Worm (Caenorhabditis elegans) whole organism, young adult: ENCODE data around the gene ceeh-1.

Experiments used
- B0336.3 ChIP-seq: fragments of 200-800 bp; sonication (Bioruptor generic); IDR thresholded peaks from 2 replicates; pipeline ENCODE4 v1.3.6; 2022; ENCODE audit warnings: missing genetic modification characterization, missing compliant biosample characterization
- ceh-91 ChIP-seq: fragments of 200-800 bp; sonication (Bioruptor generic); IDR thresholded peaks from 2 replicates; pipeline ENCODE4 v1.3.6; 2022; ENCODE audit warnings: missing genetic modification reagents, missing genetic modification characterization, missing compliant biosample characterization
- dpl-1 ChIP-seq: fragments of 150-350 bp; optimal IDR thresholded peaks from 2 replicates; lab custom pipeline; 2014; ENCODE audit warnings: missing biosample characterization, missing genetic modification reagents, missing genetic modification characterization
- madf-3 ChIP-seq: fragments of 200-800 bp; sonication (Bioruptor generic); IDR thresholded peaks from 2 replicates; pipeline ENCODE4 v1.3.6; 2022; ENCODE audit warnings: missing genetic modification reagents, missing genetic modification characterization, missing compliant biosample characterization
- mcd-1 ChIP-seq: fragments of 200-800 bp; sonication (Bioruptor generic); IDR thresholded peaks from 2 replicates; pipeline ENCODE4 v1.3.6; 2022; ENCODE audit warnings: missing genetic modification reagents, missing genetic modification characterization, missing compliant biosample characterization
- mes-4 ChIP-seq: sonication (generic microtip); optimal IDR thresholded peaks from 2 replicates; lab custom pipeline; 2016; ENCODE audit warnings: missing genotype, missing genetic modification characterization, missing compliant biosample characterization
- tlf-1 ChIP-seq: fragments of 200-800 bp; sonication (Bioruptor generic); optimal IDR thresholded peaks from 2 replicates; lab custom pipeline; 2018; ENCODE audit warnings: mild to moderate bottlenecking, missing genetic modification characterization, missing compliant biosample characterization
- xnd-1 ChIP-seq: sonication (generic microtip); optimal IDR thresholded peaks from 2 replicates; lab custom pipeline; 2016; ENCODE audit warnings: missing genotype, missing genetic modification reagents, missing genetic modification characterization, missing compliant biosample characterization

- TF ChIP-seq mcd-1 (GFP tag; lab: Robert Waterston, UW) (no peak), madf-3 (GFP tag; lab: Robert Waterston, UW) (no peak), mes-4 (no peak), dpl-1 (GFP tag; lab: Kevin White, UChicago) (no peak), tlf-1 (GFP tag; lab: Kevin White, UChicago) (no peak), xnd-1 (tag; lab: Kevin White, UChicago) (no peak), B0336.3 (GFP tag; lab: Robert Waterston, UW) (no peak), ceh-91 (GFP tag; lab: Robert Waterston, UW) (no peak)
Observed at ce11 chrIII:853859-854359, 21.8 kb upstream of the ceeh-1 start, which contains the start of the genes rnp-5 and tag-51.
